Fruit fly (Drosophila melanogaster): ENCODE measurements around the gene Blos2.

DNA sequence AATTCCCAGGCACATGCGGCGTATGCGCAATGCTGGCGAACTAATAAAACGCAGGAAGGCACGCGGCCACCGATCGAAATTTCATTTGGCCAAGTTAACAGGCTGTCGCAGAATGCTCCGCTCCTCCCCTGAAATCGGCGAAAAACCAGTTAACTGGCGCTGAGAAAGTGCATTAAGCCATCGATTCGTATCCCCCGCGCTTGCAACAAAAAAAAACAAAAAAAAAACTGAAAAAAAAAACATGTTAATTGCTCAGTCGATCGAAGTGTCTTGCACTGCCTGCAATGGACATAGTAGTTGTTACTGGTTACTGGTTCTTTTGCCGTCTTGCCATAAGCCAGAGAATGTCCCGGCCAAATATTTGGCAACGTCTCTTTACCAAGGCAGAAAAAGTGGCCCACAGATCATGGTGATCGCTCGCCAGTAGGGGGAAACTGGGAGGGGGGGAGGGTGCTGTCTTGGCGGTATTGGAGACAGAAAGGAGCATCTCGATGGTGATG is 8.6 kb upstream of the Blos2 start:
- no peak for TF ChIP-seq CG4820 (GFP tag; optimal IDR thresholded peaks at IDR 0.05)
- no peak for TF ChIP-seq Fer1 (GFP tag; optimal IDR thresholded peaks at IDR 0.05)
- TF ChIP-seq wek (GFP tag; optimal IDR thresholded peaks at IDR 0.05): no peak
- TF ChIP-seq Trl (optimal IDR thresholded peaks at IDR 0.05): no peak
- no peak for TF ChIP-seq Trl (GFP tag; optimal IDR thresholded peaks at IDR 0.05)
